Fruit fly (Drosophila melanogaster): Measurements from ENCODE around the gene CG43346.

Gene CG43346

DNA sequence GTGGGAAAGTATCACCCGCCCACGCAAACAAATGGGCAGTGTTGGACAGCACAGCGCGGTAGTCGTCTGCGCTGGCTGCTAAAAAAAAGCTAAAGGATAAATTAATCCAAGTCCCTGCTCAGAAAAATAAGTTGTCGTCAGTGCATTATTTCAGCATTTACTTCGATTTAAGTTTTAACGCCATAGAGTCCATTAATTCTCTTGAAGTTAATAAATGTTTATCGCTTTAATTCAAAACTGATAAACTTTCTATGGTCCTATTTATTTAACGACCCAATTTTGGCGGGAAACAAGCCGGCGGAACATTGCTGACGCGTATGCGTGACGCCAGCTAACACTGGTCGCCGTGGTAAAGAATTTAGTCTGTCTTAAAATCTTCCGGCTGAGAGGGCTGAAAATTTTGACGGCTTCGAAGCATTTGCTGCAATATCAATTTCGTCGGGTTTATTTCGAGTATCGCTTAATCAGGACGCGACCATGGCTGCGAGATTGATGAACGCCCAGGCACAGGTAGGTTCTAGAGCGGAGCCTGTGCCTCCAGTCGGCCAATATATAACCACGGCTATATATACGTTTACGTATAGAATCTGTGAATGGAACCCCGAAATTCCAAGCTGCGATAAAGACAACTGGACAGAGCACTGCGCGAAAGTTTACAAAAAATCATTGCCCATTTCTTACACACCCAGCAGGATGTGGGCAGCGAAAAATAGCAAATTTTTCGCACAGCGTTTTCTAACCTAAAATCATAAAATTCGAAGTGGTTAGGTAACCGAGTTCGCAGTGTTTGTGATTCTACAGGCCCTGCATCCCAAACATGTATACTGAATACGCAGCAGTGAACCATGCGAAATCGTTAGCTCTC, at the start of gene CG43346, which contains the start of the genes mAcon1 and CG43345:
Gene CG43346, minus strand, starts transcription at position 287 of the 865 bp plus-strand sequence.
Gene mAcon1, plus strand, starts transcription at position 276 of the 865 bp plus-strand sequence.
Gene CG43345, minus strand, starts transcription at position 287 of the 865 bp plus-strand sequence.
- peak; percentile 91 for TF ChIP-seq noc (tag; optimal IDR thresholded peaks at IDR 0.05)

DNA sequence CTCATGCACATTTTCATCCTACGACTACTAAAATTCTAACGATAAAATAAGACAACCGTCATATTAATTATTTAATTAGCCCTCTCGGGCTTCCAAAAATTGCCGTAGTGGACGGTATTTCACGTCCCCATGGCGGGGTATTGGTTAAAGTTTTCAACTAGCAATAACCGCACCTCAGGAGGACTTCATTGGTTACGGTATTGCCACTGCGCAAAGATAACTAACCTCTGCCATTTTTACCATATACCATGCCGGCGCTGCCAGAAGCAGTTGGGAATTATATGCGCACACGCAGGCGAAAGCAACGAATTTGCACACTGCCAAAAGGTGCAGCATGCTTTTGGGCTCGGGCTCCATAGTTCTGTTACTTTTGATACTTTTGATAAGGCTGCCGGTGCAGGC, 46.6 kb upstream of the CG43346 start:
- no peak for TF ChIP-seq noc (tag; optimal IDR thresholded peaks at IDR 0.05)

DNA sequence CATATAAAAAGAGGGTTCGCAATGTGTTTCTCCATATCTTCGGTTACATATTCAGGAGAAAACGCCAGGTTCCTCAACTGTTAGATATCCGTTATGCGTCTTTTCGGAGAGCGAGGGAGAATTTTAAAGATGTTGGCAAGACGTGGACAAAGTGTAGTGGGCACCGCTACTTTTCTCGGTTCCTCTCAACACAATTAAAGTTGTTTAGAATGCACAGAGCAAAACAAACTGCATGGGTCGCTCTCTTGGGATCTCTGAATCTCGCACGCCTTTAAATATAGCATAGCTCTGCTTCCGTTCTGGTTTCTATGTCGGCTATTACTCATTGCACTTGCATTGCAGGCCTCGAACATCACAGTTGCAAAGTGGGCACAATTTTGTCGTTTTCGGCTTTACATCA, 37.8 kb upstream of the CG43346 start, which contains the start of gene clumsy:
Gene clumsy, plus strand, starts transcription at position 301 of the 400 bp plus-strand sequence.
- no peak for TF ChIP-seq noc (tag; optimal IDR thresholded peaks at IDR 0.05)

- TF ChIP-seq noc (tag; optimal IDR thresholded peaks at IDR 0.05) = no peak
Observed at dm6 chr2L:21202702-21203101, 34.3 kb upstream of the CG43346 start, which contains the start of gene CG31988. Gene CG31988, minus strand, starts transcription at chr2L:21202802.

dm6 chr2L:21200275-21200674, 31.9 kb upstream of the CG43346 start, which contains the start of gene CG31624:
Gene CG31624, minus strand, starts transcription at chr2L:21200375.
- TF ChIP-seq noc (tag; optimal IDR thresholded peaks at IDR 0.05) = no peak

- TF ChIP-seq noc (tag; optimal IDR thresholded peaks at IDR 0.05) = no peak
Observed at dm6 chr2L:21198633-21199264, 30.4 kb upstream of the CG43346 start, which contains the start of gene Ret. Gene Ret, minus strand, starts transcription at chr2L:21198762.

DNA sequence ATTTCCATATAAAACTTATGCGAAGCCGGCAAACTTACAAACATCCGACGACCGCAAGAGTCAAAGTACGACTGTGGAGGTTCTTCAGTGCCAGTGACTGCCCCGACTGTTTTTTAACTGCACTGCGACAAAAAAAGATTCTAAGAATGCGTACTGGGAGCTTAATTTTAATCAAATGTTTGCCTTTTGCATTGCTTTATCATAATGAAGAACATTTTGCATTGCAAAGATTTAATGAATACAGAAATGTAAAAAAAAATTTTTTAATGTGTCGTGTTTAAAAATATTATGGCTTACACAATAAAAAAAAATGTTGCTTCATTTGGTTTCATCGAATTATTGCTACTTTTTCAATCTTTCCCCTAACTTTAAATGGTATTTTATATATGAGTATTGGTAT, 28.8 kb upstream of the CG43346 start:
- no peak for TF ChIP-seq noc (tag; optimal IDR thresholded peaks at IDR 0.05)

dm6 chr2L:21196511-21196910, 28.1 kb upstream of the CG43346 start:
- peak; percentile 67 for TF ChIP-seq noc (tag; optimal IDR thresholded peaks at IDR 0.05)

dm6 chr2L:21195331-21195730, 26.9 kb upstream of the CG43346 start:
- TF ChIP-seq noc (tag; optimal IDR thresholded peaks at IDR 0.05) = peak; percentile 48

DNA sequence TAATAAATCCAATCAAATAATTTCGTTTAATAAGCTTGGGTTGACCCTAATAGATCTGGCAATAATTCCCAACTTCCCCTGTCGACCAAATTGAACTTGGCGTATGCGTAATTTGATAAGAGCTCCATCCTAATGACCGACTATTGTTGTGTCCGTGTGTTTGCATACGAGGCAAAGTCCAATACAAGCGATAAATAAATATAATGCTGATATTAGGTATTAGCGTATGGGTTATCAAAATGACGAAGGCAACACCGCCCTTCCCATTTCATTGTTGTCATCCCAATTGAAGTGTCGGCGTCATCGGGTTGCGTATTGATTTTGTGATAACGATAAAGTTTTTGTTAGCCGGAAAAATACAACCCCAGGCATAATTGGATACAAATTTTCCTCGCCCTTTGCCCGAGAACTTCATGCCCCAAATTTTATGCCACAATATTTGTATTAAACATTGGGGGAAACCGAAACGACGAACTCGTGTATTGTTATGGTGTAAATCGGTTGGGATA, 20.9 kb upstream of the CG43346 start:
- TF ChIP-seq noc (tag; optimal IDR thresholded peaks at IDR 0.05) = no peak

DNA sequence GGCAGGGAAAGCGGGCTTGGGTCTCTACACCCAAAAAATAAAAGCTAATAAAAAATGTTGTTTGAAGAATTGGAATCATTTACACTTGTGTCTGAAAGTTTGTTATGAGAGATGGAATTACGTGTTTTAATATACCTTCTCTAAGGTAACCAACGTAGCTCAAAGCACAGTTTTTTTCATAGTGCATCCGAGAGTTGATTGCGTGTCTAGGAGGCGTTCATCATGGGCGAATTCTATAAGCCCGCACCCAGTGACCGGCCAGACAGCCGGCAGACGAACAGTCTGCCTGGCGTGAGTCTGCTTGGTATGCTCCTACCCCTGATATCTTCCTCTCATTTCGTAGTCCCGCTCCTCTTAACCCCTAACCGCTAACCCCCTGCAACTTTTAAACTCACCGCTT, 19.4 kb upstream of the CG43346 start:
- TF ChIP-seq noc (tag; optimal IDR thresholded peaks at IDR 0.05) = no peak

dm6 chr2L:21179615-21180031, 11.2 kb upstream of the CG43346 start, which contains the start of the genes bur and Mcm10:
Gene bur, minus strand, starts transcription at chr2L:21179683.
Gene Mcm10, plus strand, starts transcription at chr2L:21179933.
- TF ChIP-seq noc (tag; optimal IDR thresholded peaks at IDR 0.05) = no peak

DNA sequence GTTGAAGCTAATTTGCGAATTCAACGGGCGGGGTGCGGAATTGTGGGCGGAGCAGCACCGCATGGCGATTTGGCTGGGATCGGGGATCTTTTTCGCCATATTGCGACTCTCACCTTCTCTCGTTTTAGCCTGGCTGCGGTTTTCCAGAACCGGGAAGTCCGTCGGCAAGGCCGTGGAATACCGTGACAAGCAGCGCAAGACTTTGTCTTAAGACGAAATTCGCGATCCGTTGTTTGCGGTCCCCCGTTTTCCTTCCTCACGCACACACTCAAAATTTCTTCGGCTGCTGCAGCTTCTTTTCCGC, 10.8 kb upstream of the CG43346 start:
- no peak for TF ChIP-seq noc (tag; optimal IDR thresholded peaks at IDR 0.05)

dm6 chr2L:21178436-21179216, 10.2 kb upstream of the CG43346 start:
- TF ChIP-seq noc (tag; optimal IDR thresholded peaks at IDR 0.05) = no peak

DNA sequence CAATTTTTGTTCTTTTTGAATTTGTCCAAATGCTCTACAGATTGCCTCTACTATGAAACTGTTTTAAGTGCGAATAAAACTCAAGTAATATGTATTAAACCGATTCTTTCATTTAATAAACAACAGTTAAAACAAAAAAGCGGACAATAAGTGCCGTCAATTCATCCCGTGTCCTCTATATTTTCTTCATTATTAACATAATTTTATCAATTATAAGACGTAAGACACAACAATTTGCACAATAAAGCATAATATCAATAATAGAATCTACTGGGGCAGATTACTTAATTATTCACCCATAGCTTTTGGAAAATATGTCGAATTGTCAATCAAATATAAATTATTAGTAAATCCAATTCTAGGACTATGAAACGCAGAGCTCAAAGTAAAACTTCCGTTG, 4.5 kb upstream of the CG43346 start, which contains the start of gene CG31627:
Gene CG31627, plus strand, starts transcription at position 301 of the 400 bp plus-strand sequence.
- TF ChIP-seq noc (tag; optimal IDR thresholded peaks at IDR 0.05) = no peak
